Worm (Caenorhabditis elegans) whole organism, L2 larva: Measurements from ENCODE around the gene elp-1.

ENCODE experiments used
- C34F6.9 ChIP-seq: fragments of 150-350 bp; optimal IDR thresholded peaks from 2 replicates; lab custom pipeline; 2014; ENCODE audit warnings: missing biosample characterization, missing genetic modification characterization
- F13H6.1 ChIP-seq: sonication (generic microtip); optimal IDR thresholded peaks from 2 replicates; lab custom pipeline; 2016; ENCODE audit warnings: missing genetic modification characterization, missing compliant biosample characterization
- Y55F3AM.14 ChIP-seq: fragments of 200-800 bp; sonication (Bioruptor generic); optimal IDR thresholded peaks from 2 replicates; lab custom pipeline; 2018; ENCODE audit warnings: mild to moderate bottlenecking, missing genetic modification characterization, missing compliant biosample characterization
- ZK546.5 ChIP-seq: sonication (generic microtip); optimal IDR thresholded peaks from 2 replicates; lab custom pipeline; 2017; ENCODE audit warnings: missing biosample characterization, missing genetic modification characterization
- aly-2 ChIP-seq: fragments of 150-350 bp; optimal IDR thresholded peaks from 2 replicates; lab custom pipeline; 2014; ENCODE audit warnings: missing biosample characterization, missing genetic modification characterization
- ama-1 ChIP-seq: fragments of 150-350 bp; optimal IDR thresholded peaks from 2 replicates; lab custom pipeline; 2018; ENCODE audit warnings: inconsistent platforms
- ceh-82 ChIP-seq: fragments of 150-350 bp; optimal IDR thresholded peaks from 2 replicates; lab custom pipeline; 2014; ENCODE audit warnings: missing biosample characterization, missing genetic modification characterization
- crh-2 ChIP-seq: sonication (generic microtip); optimal IDR thresholded peaks from 2 replicates; lab custom pipeline; 2017; ENCODE audit warnings: missing biosample characterization, missing genetic modification characterization
- dmd-4 ChIP-seq: sonication (generic microtip); optimal IDR thresholded peaks from 2 replicates; lab custom pipeline; 2017; ENCODE audit warnings: missing biosample characterization, missing genetic modification characterization
- egl-27 ChIP-seq: sonication (generic microtip); optimal IDR thresholded peaks from 3 replicates; lab custom pipeline; 2017; ENCODE audit warnings: missing biosample characterization, missing genetic modification reagents, missing genetic modification characterization
- elt-1 ChIP-seq: fragments of 150-350 bp; optimal IDR thresholded peaks from 2 replicates; lab custom pipeline; 2014; ENCODE audit warnings: missing biosample characterization, missing genetic modification characterization
- elt-3 ChIP-seq: sonication (generic microtip); optimal IDR thresholded peaks from 2 replicates; lab custom pipeline; 2017; ENCODE audit warnings: missing biosample characterization, missing genetic modification characterization
- fos-1 ChIP-seq: fragments of 150-350 bp; optimal IDR thresholded peaks from 2 replicates; lab custom pipeline; 2014; ENCODE audit warnings: missing biosample characterization, missing genetic modification characterization
- gmeb-1 ChIP-seq: fragments of 150-350 bp; optimal IDR thresholded peaks from 2 replicates; lab custom pipeline; 2014; ENCODE audit warnings: missing biosample characterization, missing genetic modification characterization
- lin-11 ChIP-seq: fragments of 150-350 bp; sonication (generic microtip); optimal IDR thresholded peaks from 2 replicates; lab custom pipeline; 2014; ENCODE audit warnings: missing biosample characterization, missing genetic modification characterization, inconsistent platforms, mixed read lengths
- lin-13 ChIP-seq: fragments of 150-350 bp; optimal IDR thresholded peaks from 2 replicates; lab custom pipeline; 2014; ENCODE audit warnings: missing biosample characterization, missing genetic modification reagents, missing genetic modification characterization
- lin-39 ChIP-seq: fragments of 150-350 bp; optimal IDR thresholded peaks from 2 replicates; lab custom pipeline; 2014; ENCODE audit warnings: missing biosample characterization, missing genetic modification reagents, missing genetic modification characterization
- lsy-2 ChIP-seq, 2 experiments: fragments of 150-350 bp in 1 of 2; sonication (generic microtip) in 1 of 2; optimal IDR thresholded peaks; 2 replicates each; lab custom pipeline; 2014 to 2017; ENCODE audit warnings: missing biosample characterization in 2 of 2, missing genetic modification characterization in 2 of 2
- mab-5 ChIP-seq: fragments of 150-350 bp; optimal IDR thresholded peaks from 2 replicates; lab custom pipeline; 2014; ENCODE audit warnings: missing biosample characterization, missing genetic modification characterization
- mdl-1 ChIP-seq, 2 experiments: fragments of 150-350 bp in 1 of 2; sonication (generic microtip) in 1 of 2; optimal IDR thresholded peaks; 2 replicates each; lab custom pipeline; 2017; ENCODE audit warnings: missing biosample characterization in 2 of 2, missing genetic modification characterization in 2 of 2
- nhr-11 ChIP-seq: fragments of 150-350 bp; optimal IDR thresholded peaks from 2 replicates; lab custom pipeline; 2014; ENCODE audit warnings: missing biosample characterization, missing genetic modification characterization
- nhr-129 ChIP-seq: fragments of 150-350 bp; optimal IDR thresholded peaks from 2 replicates; lab custom pipeline; 2014; ENCODE audit warnings: missing biosample characterization, missing genetic modification characterization
- nhr-21 ChIP-seq: fragments of 150-350 bp; optimal IDR thresholded peaks from 2 replicates; lab custom pipeline; 2014; ENCODE audit warnings: missing biosample characterization, missing genetic modification characterization
- nhr-23 ChIP-seq: fragments of 150-350 bp; optimal IDR thresholded peaks from 2 replicates; lab custom pipeline; 2014; ENCODE audit warnings: missing biosample characterization, missing genetic modification reagents, missing genetic modification characterization
- nhr-237 ChIP-seq: fragments of 150-350 bp; optimal IDR thresholded peaks from 2 replicates; lab custom pipeline; 2014; ENCODE audit warnings: missing biosample characterization, missing genetic modification characterization
- nhr-25 ChIP-seq: fragments of 150-350 bp; sonication (generic microtip); optimal IDR thresholded peaks from 3 replicates; lab custom pipeline; 2014; ENCODE audit warnings: missing biosample characterization, missing genetic modification characterization
- nhr-77 ChIP-seq: fragments of 150-350 bp; optimal IDR thresholded peaks from 2 replicates; lab custom pipeline; 2014; ENCODE audit warnings: missing biosample characterization, missing genetic modification characterization
- peb-1 ChIP-seq: fragments of 150-350 bp; optimal IDR thresholded peaks from 2 replicates; lab custom pipeline; 2014; ENCODE audit warnings: missing biosample characterization, missing genetic modification characterization
- sem-4 ChIP-seq: fragments of 150-350 bp; optimal IDR thresholded peaks from 2 replicates; lab custom pipeline; 2014; ENCODE audit warnings: missing biosample characterization, missing genetic modification reagents, missing genetic modification characterization
- sma-3 ChIP-seq: sonication (generic microtip); optimal IDR thresholded peaks from 2 replicates; lab custom pipeline; 2016; ENCODE audit warnings: missing genetic modification reagents, missing genetic modification characterization, missing compliant biosample characterization
- sma-9 ChIP-seq, 2 experiments: fragments of 150-350 bp in 1 of 2; sonication (generic microtip) in 1 of 2; optimal IDR thresholded peaks; 2 replicates each; lab custom pipeline; 2014 to 2016; ENCODE audit warnings: missing genetic modification characterization in 2 of 2, mild to moderate bottlenecking in 1 of 2, missing biosample characterization in 1 of 2, missing compliant biosample characterization in 1 of 2, missing genetic modification reagents in 1 of 2, moderate library complexity in 1 of 2
- snpc-4 ChIP-seq: fragments of 150-350 bp; optimal IDR thresholded peaks from 2 replicates; lab custom pipeline; 2014; ENCODE audit warnings: missing biosample characterization, missing genetic modification characterization
- unc-39 ChIP-seq: fragments of 150-350 bp; optimal IDR thresholded peaks from 2 replicates; lab custom pipeline; 2014; ENCODE audit warnings: missing biosample characterization, missing genetic modification characterization
- unc-55 ChIP-seq: fragments of 150-350 bp; sonication (generic microtip); optimal IDR thresholded peaks from 3 replicates; lab custom pipeline; 2014; ENCODE audit warnings: missing biosample characterization, missing genetic modification reagents, missing genetic modification characterization
- unc-62 ChIP-seq: fragments of 150-350 bp; optimal IDR thresholded peaks from 2 replicates; lab custom pipeline; 2014; ENCODE audit warnings: missing biosample characterization, missing genetic modification reagents, missing genetic modification characterization
- zag-1 ChIP-seq: fragments of 150-350 bp; optimal IDR thresholded peaks from 2 replicates; lab custom pipeline; 2014; ENCODE audit warnings: missing biosample characterization, missing genetic modification characterization
- ztf-11 ChIP-seq: sonication (generic microtip); optimal IDR thresholded peaks from 2 replicates; lab custom pipeline; 2017; ENCODE audit warnings: missing biosample characterization, missing genetic modification characterization
- ztf-4 ChIP-seq: fragments of 150-350 bp; optimal IDR thresholded peaks from 2 replicates; lab custom pipeline; 2014; ENCODE audit warnings: missing biosample characterization, missing genetic modification characterization

The elp-1 gene

DNA sequence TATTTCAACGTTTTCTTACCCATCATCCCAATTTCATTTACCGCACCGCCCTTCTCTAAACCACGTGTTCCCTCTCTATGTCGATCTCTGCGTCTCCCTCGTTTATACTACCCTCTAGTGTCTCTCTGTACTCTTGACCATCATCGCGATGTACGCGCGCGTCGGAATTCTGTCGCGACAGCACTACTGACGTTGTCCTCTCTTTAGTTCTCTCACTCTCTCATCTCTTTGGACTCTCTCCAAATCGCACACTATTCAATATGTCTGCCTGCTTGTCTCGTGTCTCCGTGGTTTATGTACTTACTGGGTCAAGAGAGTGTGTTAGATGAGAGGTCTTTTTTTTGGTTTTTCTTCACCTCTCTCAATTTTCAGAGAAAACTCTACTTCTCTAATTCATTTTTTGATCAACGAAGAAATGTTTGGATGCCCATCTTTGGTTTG lies 8.3 kb upstream of the elp-1 start (continued):
- TF ChIP-seq nhr-23 (no peak), sma-3 (peak; percentile 96), nhr-25 (tag; lab: Kevin White, UChicago) (peak; percentile 94), nhr-237 (tag; lab: Kevin White, UChicago) (peak; percentile 3), fos-1 (peak; percentile 95), nhr-129 (tag; lab: Kevin White, UChicago) (peak; percentile 97), gmeb-1 (tag; lab: Kevin White, UChicago) (peak; percentile 85), ztf-4 (tag; lab: Kevin White, UChicago) (peak; percentile 98), unc-62 (GFP tag; lab: Kevin White, UChicago) (peak; percentile 82), dmd-4 (tag; lab: Kevin White, UChicago) (no peak), C34F6.9 (tag; lab: Kevin White, UChicago) (peak; percentile 97), F13H6.1 (tag; lab: Kevin White, UChicago) (peak; percentile 99), mab-5 (tag; lab: Kevin White, UChicago) (peak; percentile 94), lin-39 (tag; lab: Kevin White, UChicago) (peak; percentile 78), elt-3 (tag; lab: Kevin White, UChicago) (no peak), aly-2 (tag; lab: Kevin White, UChicago) (no peak), ama-1 (lab: Kevin White, UChicago) (peak; percentile 91), nhr-77 (tag; lab: Kevin White, UChicago) (peak; percentile 60), ZK546.5 (peak; percentile 7)

ce11 chrV:20776761-20777160 lies 6.8 kb upstream of the elp-1 start:
- TF ChIP-seq snpc-4 (tag; lab: Kevin White, UChicago) (peak; percentile 54), egl-27 (tag; lab: Kevin White, UChicago) (peak; percentile 48), ama-1 (lab: Kevin White, UChicago) (peak; percentile 3), mdl-1 (tag; optimal IDR thresholded peaks at IDR 0.05; lab: Kevin White, UChicago) (peak; percentile 60 to 68), F13H6.1 (tag; lab: Kevin White, UChicago) (peak; percentile 77), lsy-2 (tag; optimal IDR thresholded peaks at IDR 0.05; lab: Kevin White, UChicago) (peak in 1 of 2 experiments; percentile 72), crh-2 (tag; lab: Kevin White, UChicago) (peak; percentile 74), zag-1 (tag; lab: Kevin White, UChicago) (peak; percentile 51), lin-11 (tag; lab: Kevin White, UChicago) (peak; percentile 74), unc-55 (peak; percentile 90), unc-62 (GFP tag; lab: Kevin White, UChicago) (no peak), lin-39 (tag; lab: Kevin White, UChicago) (no peak), unc-39 (no peak), ztf-4 (tag; lab: Kevin White, UChicago) (peak; percentile 80), lin-13 (GFP tag; lab: Kevin White, UChicago) (peak; percentile 40), nhr-11 (tag; lab: Kevin White, UChicago) (no peak), sma-9 (GFP tag; optimal IDR thresholded peaks at IDR 0.05; lab: Kevin White, UChicago) (peak; percentile 77), sma-9 (tag; optimal IDR thresholded peaks at IDR 0.05; lab: Kevin White, UChicago) (no peak), nhr-129 (tag; lab: Kevin White, UChicago) (peak; percentile 88), nhr-237 (tag; lab: Kevin White, UChicago) (no peak), sem-4 (tag; lab: Kevin White, UChicago) (peak; percentile 40), nhr-21 (tag; lab: Kevin White, UChicago) (peak; percentile 13), fos-1 (peak; percentile 17), elt-1 (no peak), C34F6.9 (tag; lab: Kevin White, UChicago) (peak; percentile 78)

DNA sequence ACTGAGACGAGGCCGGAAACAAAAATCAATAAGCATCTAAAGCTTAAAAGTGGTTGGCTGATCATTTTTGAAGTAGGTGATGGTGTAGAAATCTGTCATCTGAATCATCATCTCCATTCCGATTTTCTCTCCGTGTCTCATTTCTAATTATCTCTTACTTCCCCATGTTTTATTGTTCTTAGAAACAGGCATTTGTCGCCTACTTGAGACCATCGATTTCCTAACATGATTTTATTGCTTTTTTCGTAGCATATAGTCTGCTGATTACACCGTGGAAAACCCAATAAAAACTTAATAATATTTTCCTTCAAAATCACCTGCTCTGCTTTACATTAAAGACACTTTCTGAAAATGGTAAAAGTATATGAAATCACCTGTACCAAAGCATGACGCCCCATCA lies 5.3 kb upstream of the elp-1 start, which contains the start of gene F38A6.4:
TSS of gene F38A6.4 (minus strand) at position 101 of the 400 bp plus-strand sequence.
- TF ChIP-seq ztf-4 (tag; lab: Kevin White, UChicago) (no peak), lsy-2 (tag; optimal IDR thresholded peaks at IDR 0.05; lab: Kevin White, UChicago) (no peak), dmd-4 (tag; lab: Kevin White, UChicago) (no peak), ztf-11 (tag; lab: Kevin White, UChicago) (no peak), aly-2 (tag; lab: Kevin White, UChicago) (no peak), crh-2 (tag; lab: Kevin White, UChicago) (no peak), mab-5 (tag; lab: Kevin White, UChicago) (no peak), sma-9 (GFP tag; optimal IDR thresholded peaks at IDR 0.05; lab: Kevin White, UChicago) (no peak), sma-9 (tag; optimal IDR thresholded peaks at IDR 0.05; lab: Kevin White, UChicago) (no peak), egl-27 (tag; lab: Kevin White, UChicago) (no peak), nhr-237 (tag; lab: Kevin White, UChicago) (no peak), Y55F3AM.14 (GFP tag; lab: Kevin White, UChicago) (no peak), ceh-82 (tag; lab: Kevin White, UChicago) (no peak), unc-62 (GFP tag; lab: Kevin White, UChicago) (no peak), peb-1 (no peak), nhr-129 (tag; lab: Kevin White, UChicago) (no peak), lin-39 (tag; lab: Kevin White, UChicago) (no peak)
